Fruit fly (Drosophila melanogaster) whole organism: ENCODE results near the gene CG9312.

Source experiments
- CG8478 ChIP-seq: fragments of >200 bp; optimal IDR thresholded peaks from 2 replicates; lab custom pipeline; 2018; ENCODE audit warnings: inconsistent platforms
- usp ChIP-seq: fragments of >200 bp; optimal IDR thresholded peaks from 2 replicates; lab custom pipeline; 2017; ENCODE audit warnings: missing biosample characterization, missing genetic modification characterization, mixed read lengths

- TF ChIP-seq usp (GFP tag; lab: Kevin White, UChicago) (no peak), CG8478 (no peak)
These were observed 28.6 kb downstream of the CG9312 start for dm6 chr3R:13793979-13794665.
